Worm (Caenorhabditis elegans): ENCODE measurements around the gene Y45G5AM.4.

Gene Y45G5AM.4

ce11 chrV:4122415-4122814, 40.6 kb upstream of the Y45G5AM.4 start, which contains the start of gene phat-5:
Gene phat-5, minus strand, starts transcription at chrV:4122515.
- TF ChIP-seq fkh-2 (tag; optimal IDR thresholded peaks at IDR 0.05) (no peak), hmg-11 (tag; optimal IDR thresholded peaks at IDR 0.05) (no peak), jun-1 (tag; optimal IDR thresholded peaks at IDR 0.05) (no peak), fos-1 (tag; optimal IDR thresholded peaks at IDR 0.05) (no peak), unc-39 (tag; optimal IDR thresholded peaks at IDR 0.05) (no peak), egl-27 (tag; optimal IDR thresholded peaks at IDR 0.05) (no peak), snpc-4 (tag; optimal IDR thresholded peaks at IDR 0.05) (no peak), unc-62 (GFP tag; optimal IDR thresholded peaks at IDR 0.05) (no peak), ztf-4 (tag; optimal IDR thresholded peaks at IDR 0.05) (no peak), nfya-1 (tag; optimal IDR thresholded peaks at IDR 0.05; ENCODE audit: insufficient read depth) (no peak), nhr-43 (tag; optimal IDR thresholded peaks at IDR 0.05; ENCODE audit: poor library complexity, severe bottlenecking) (no peak), lin-15B (tag; optimal IDR thresholded peaks at IDR 0.05) (no peak), zag-1 (tag; optimal IDR thresholded peaks at IDR 0.05) (no peak), R02D3.7 (tag; optimal IDR thresholded peaks at IDR 0.05) (no peak), elt-1 (tag; optimal IDR thresholded peaks at IDR 0.05) (no peak), lsy-12 (tag; optimal IDR thresholded peaks at IDR 0.05) (no peak), ZK546.5 (tag; optimal IDR thresholded peaks at IDR 0.05) (no peak), nhr-77 (tag; optimal IDR thresholded peaks at IDR 0.05) (no peak), elt-3 (tag; optimal IDR thresholded peaks at IDR 0.05) (no peak), ceh-82 (tag; optimal IDR thresholded peaks at IDR 0.05) (no peak)

- TF ChIP-seq fkh-2 (tag; optimal IDR thresholded peaks at IDR 0.05) (no peak), mml-1 (tag; optimal IDR thresholded peaks at IDR 0.05) (no peak), ztf-4 (tag; optimal IDR thresholded peaks at IDR 0.05) (no peak), elt-1 (tag; optimal IDR thresholded peaks at IDR 0.05) (no peak), fos-1 (tag; optimal IDR thresholded peaks at IDR 0.05) (no peak), ceh-9 (tag; optimal IDR thresholded peaks at IDR 0.05) (no peak), nhr-76 (tag; optimal IDR thresholded peaks at IDR 0.05) (no peak), zag-1 (tag; optimal IDR thresholded peaks at IDR 0.05) (no peak), snpc-4 (tag; optimal IDR thresholded peaks at IDR 0.05) (no peak), ZK546.5 (tag; optimal IDR thresholded peaks at IDR 0.05) (no peak), R02D3.7 (tag; optimal IDR thresholded peaks at IDR 0.05) (no peak), nhr-237 (tag; optimal IDR thresholded peaks at IDR 0.05) (no peak), unc-39 (tag; optimal IDR thresholded peaks at IDR 0.05) (no peak), sea-2 (GFP tag; optimal IDR thresholded peaks at IDR 0.05) (no peak), nhr-67 (tag; optimal IDR thresholded peaks at IDR 0.05) (no peak), egl-5 (tag; optimal IDR thresholded peaks at IDR 0.05) (no peak), hmg-11 (tag; optimal IDR thresholded peaks at IDR 0.05) (no peak)
Observed at ce11 chrV:4125552-4126084, 37.4 kb upstream of the Y45G5AM.4 start, which contains the start of gene T05B4.12. Gene T05B4.12, minus strand, starts transcription at chrV:4126034.

- TF ChIP-seq mdl-1 (tag; optimal IDR thresholded peaks at IDR 0.05) (no peak), egl-27 (tag; optimal IDR thresholded peaks at IDR 0.05) (no peak), egl-5 (tag; optimal IDR thresholded peaks at IDR 0.05) (no peak), unc-62 (GFP tag; optimal IDR thresholded peaks at IDR 0.05) (no peak), nhr-11 (tag; optimal IDR thresholded peaks at IDR 0.05) (no peak), fos-1 (tag; optimal IDR thresholded peaks at IDR 0.05) (no peak), eor-1 (tag; optimal IDR thresholded peaks at IDR 0.05) (no peak), ZK546.5 (tag; optimal IDR thresholded peaks at IDR 0.05) (no peak), tbx-2 (tag; optimal IDR thresholded peaks at IDR 0.05) (no peak), nhr-237 (tag; optimal IDR thresholded peaks at IDR 0.05) (no peak), aly-2 (tag; optimal IDR thresholded peaks at IDR 0.05) (no peak)
Observed at ce11 chrV:4127435-4127834, 35.6 kb upstream of the Y45G5AM.4 start, which contains the start of gene T05B4.13. Gene T05B4.13, minus strand, starts transcription at chrV:4127535.

ce11 chrV:4129604-4130003, 33.4 kb upstream of the Y45G5AM.4 start, which contains the start of gene phat-4:
Gene phat-4, plus strand, starts transcription at chrV:4129904.
- no peak for TF ChIP-seq R02D3.7 (tag; optimal IDR thresholded peaks at IDR 0.05)
- TF ChIP-seq ceh-16 (tag; optimal IDR thresholded peaks at IDR 0.05): no peak
- no peak for TF ChIP-seq snpc-4 (tag; optimal IDR thresholded peaks at IDR 0.05)

DNA sequence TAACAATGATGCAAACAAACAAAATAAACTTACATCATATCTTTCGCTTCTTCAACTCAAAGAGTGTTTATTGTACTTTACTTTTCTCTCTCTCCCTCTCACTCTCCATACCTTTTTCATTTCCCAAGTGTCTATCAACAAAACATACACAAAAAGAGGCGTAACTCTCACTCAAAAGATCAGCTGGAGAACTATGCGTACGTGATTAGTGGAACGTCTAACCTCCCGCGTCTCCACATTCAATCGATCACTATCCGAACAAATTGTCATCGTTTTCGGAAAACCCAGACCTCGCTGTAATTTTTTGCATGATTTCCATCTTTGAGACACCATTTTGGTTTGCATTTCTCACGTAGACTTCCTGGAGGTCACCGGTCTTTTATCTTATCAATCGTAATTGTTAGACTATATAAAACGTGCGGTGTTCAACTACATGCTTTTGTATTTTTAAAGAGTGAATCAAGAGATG, 31.5 kb upstream of the Y45G5AM.4 start, which contains the start of gene nhr-57:
Gene nhr-57 (plus strand): TSS at position 419 of the 469 bp plus-strand sequence.
- TF ChIP-seq aly-2 (tag; optimal IDR thresholded peaks at IDR 0.05) (no peak), nhr-12 (tag; optimal IDR thresholded peaks at IDR 0.05) (no peak), mml-1 (tag; optimal IDR thresholded peaks at IDR 0.05) (no peak), ZK546.5 (tag; optimal IDR thresholded peaks at IDR 0.05) (no peak), pqm-1 (tag; optimal IDR thresholded peaks at IDR 0.05) (peak; percentile 74), elt-3 (tag; optimal IDR thresholded peaks at IDR 0.05) (peak in 1 of 3 experiments; percentile 42), nhr-23 (tag; optimal IDR thresholded peaks at IDR 0.05) (peak; percentile 67), pha-4 (tag; optimal IDR thresholded peaks at IDR 0.05) (peak; percentile 98), R02D3.7 (tag; optimal IDR thresholded peaks at IDR 0.05) (no peak), skn-1 (tag; optimal IDR thresholded peaks at IDR 0.05) (peak; percentile 84), fos-1 (tag; optimal IDR thresholded peaks at IDR 0.05) (no peak), mdl-1 (tag; optimal IDR thresholded peaks at IDR 0.05) (peak; percentile 28), lin-39 (tag; optimal IDR thresholded peaks at IDR 0.05) (peak; percentile 53), fkh-2 (tag; optimal IDR thresholded peaks at IDR 0.05) (no peak), fkh-10 (GFP tag; optimal IDR thresholded peaks at IDR 0.05) (no peak), eor-1 (tag; optimal IDR thresholded peaks at IDR 0.05) (no peak), ama-1 (optimal IDR thresholded peaks at IDR 0.05) (peak; percentile 26), ceh-9 (tag; optimal IDR thresholded peaks at IDR 0.05) (no peak), nhr-77 (tag; optimal IDR thresholded peaks at IDR 0.05) (no peak), nhr-28 (tag; optimal IDR thresholded peaks at IDR 0.05) (no peak), nhr-76 (tag; optimal IDR thresholded peaks at IDR 0.05) (no peak), nhr-43 (tag; optimal IDR thresholded peaks at IDR 0.05; ENCODE audit: poor library complexity, severe bottlenecking) (peak; percentile 81)
